Comparison of ENCODE assay signal across 4 fruit fly cellular contexts in the genomic region with DNA sequence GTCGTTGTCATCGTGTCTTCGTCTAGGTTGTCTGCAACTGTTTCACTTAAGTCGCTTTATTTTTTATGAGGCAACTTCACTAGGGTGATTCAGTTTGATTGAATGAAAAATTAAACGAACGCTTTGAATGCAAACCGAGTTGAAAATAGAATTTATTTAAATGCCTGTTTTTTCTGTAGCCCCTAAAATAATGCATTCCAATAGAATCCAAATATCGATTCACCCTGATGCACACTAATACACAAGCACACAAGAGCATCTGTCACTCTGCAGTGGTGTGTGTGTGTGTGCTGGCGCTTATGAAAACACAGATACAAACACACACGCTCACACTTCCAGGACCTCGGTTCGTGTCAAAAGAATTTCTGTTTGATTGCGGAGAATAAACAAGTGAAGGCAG.
TF ChIP-seq lines count a peak whose summit lies in the region.

No protein-coding gene starts in this region.

- TF ChIP-seq CTCF in whole organism, embryonic (GFP tag; optimal IDR thresholded peaks at IDR 0.05; lab: Kevin White, UChicago) = no peak

TF ChIP-seq in whole organism, embryonic, 481 proteins besides CTCF, POLR2A, EP300 and RAD21 (continues in another document):
- peak; percentile 46 for TF ChIP-seq CG13424 (tag; optimal IDR thresholded peaks at IDR 0.05; lab: Kevin White, UChicago)
- TF ChIP-seq gem (tag; optimal IDR thresholded peaks at IDR 0.05; lab: Kevin White, UChicago) = peak; percentile 40
- TF ChIP-seq Hr51 (GFP tag; optimal IDR thresholded peaks at IDR 0.05; lab: Kevin White, UChicago) = peak in 1 of 2 experiments; percentile 52
- no peak for TF ChIP-seq NC2α (GFP tag; optimal IDR thresholded peaks at IDR 0.05; lab: Kevin White, UChicago)
- no peak for TF ChIP-seq TFAM (GFP tag; optimal IDR thresholded peaks at IDR 0.05; lab: Kevin White, UChicago)
- TF ChIP-seq tna (GFP tag; IDR thresholded peaks at IDR 0.05; lab: Robert Waterston, UW; ENCODE audit: partially characterized antibody) = no peak
- no peak for TF ChIP-seq zfh1 (GFP tag; IDR thresholded peaks at IDR 0.05; lab: Robert Waterston, UW)
- no peak for TF ChIP-seq bab2 (GFP tag; optimal IDR thresholded peaks at IDR 0.05; lab: Kevin White, UChicago)
- TF ChIP-seq CG12219 (GFP tag; optimal IDR thresholded peaks at IDR 0.05; lab: Kevin White, UChicago) = peak; percentile 13
- peak; percentile 73 for TF ChIP-seq CG18599 (GFP tag; optimal IDR thresholded peaks at IDR 0.05; lab: Kevin White, UChicago)
- TF ChIP-seq lilli (GFP tag; optimal IDR thresholded peaks at IDR 0.05; lab: Kevin White, UChicago) = peak; percentile 2
- TF ChIP-seq zen (tag; optimal IDR thresholded peaks at IDR 0.05; lab: Kevin White, UChicago) = no peak
- peak; percentile 18 for TF ChIP-seq CG12659 (GFP tag; optimal IDR thresholded peaks at IDR 0.05; lab: Kevin White, UChicago)
- TF ChIP-seq kni (GFP tag; optimal IDR thresholded peaks at IDR 0.05; lab: Kevin White, UChicago) = no peak
- no peak for TF ChIP-seq Elba2 (GFP tag; optimal IDR thresholded peaks at IDR 0.05; lab: Kevin White, UChicago)
- TF ChIP-seq CG12299 (tag; optimal IDR thresholded peaks at IDR 0.05; lab: Kevin White, UChicago) = peak; percentile 8
- no peak for TF ChIP-seq Stat92E (GFP tag; optimal IDR thresholded peaks at IDR 0.05; lab: Kevin White, UChicago)
- TF ChIP-seq dysf (GFP tag; IDR thresholded peaks at IDR 0.05; lab: Robert Waterston, UW) = no peak
- peak; percentile 49 for TF ChIP-seq Fer1 (GFP tag; optimal IDR thresholded peaks at IDR 0.05; lab: Kevin White, UChicago)
- TF ChIP-seq schlank (tag; optimal IDR thresholded peaks at IDR 0.05; lab: Kevin White, UChicago) = peak; percentile 20
- TF ChIP-seq CG17359 (tag; optimal IDR thresholded peaks at IDR 0.05; lab: Kevin White, UChicago) = peak; percentile 33
- peak; percentile 20 for TF ChIP-seq Dek (tag; optimal IDR thresholded peaks at IDR 0.05; lab: Kevin White, UChicago)

TF ChIP-seq in whole organism, prepupa, 60 proteins besides CTCF, POLR2A, EP300 and RAD21 (continues in another document):
- TF ChIP-seq Sox102F (GFP tag; optimal IDR thresholded peaks at IDR 0.05; lab: Kevin White, UChicago) = peak; percentile 7
- TF ChIP-seq Met (GFP tag; optimal IDR thresholded peaks at IDR 0.05; lab: Kevin White, UChicago) = peak; percentile 23
- peak; percentile 44; the same call in 2 of the 3 replicates for TF ChIP-seq CG8119 (GFP tag; IDR thresholded peaks at IDR 0.05; lab: Robert Waterston, UW)
- peak; percentile 44 for TF ChIP-seq fd59A (GFP tag; optimal IDR thresholded peaks at IDR 0.05; lab: Kevin White, UChicago)
- no peak for TF ChIP-seq CG11294 (GFP tag; IDR thresholded peaks at IDR 0.05; lab: Robert Waterston, UW)
- TF ChIP-seq CG10631 (GFP tag; optimal IDR thresholded peaks at IDR 0.05; lab: Kevin White, UChicago) = peak; percentile 36
- no peak for TF ChIP-seq CG10669 (GFP tag; optimal IDR thresholded peaks at IDR 0.05; lab: Kevin White, UChicago)
- TF ChIP-seq Eip78C (GFP tag; lab: Kevin White, UChicago) = peak; percentile 75
- TF ChIP-seq spab (GFP tag; optimal IDR thresholded peaks at IDR 0.05; lab: Kevin White, UChicago) = peak; percentile 40
- peak; percentile 25 for TF ChIP-seq CG32006 (GFP tag; optimal IDR thresholded peaks at IDR 0.05; lab: Kevin White, UChicago)
- TF ChIP-seq CG16779 (tag; optimal IDR thresholded peaks at IDR 0.05; lab: Kevin White, UChicago) = peak; percentile 8
- TF ChIP-seq lz (GFP tag; optimal IDR thresholded peaks at IDR 0.05; lab: Kevin White, UChicago) = peak; percentile 15
- TF ChIP-seq Lpt (GFP tag; optimal IDR thresholded peaks at IDR 0.05; lab: Kevin White, UChicago) = no peak
- TF ChIP-seq Hr38 (GFP tag; optimal IDR thresholded peaks at IDR 0.05; lab: Kevin White, UChicago) = no peak
- peak; percentile 51 for TF ChIP-seq Ets96B (tag; optimal IDR thresholded peaks at IDR 0.05; lab: Kevin White, UChicago)
- TF ChIP-seq topi (GFP tag; optimal IDR thresholded peaks at IDR 0.05; lab: Kevin White, UChicago) = no peak
- TF ChIP-seq CG3919 (GFP tag; optimal IDR thresholded peaks at IDR 0.05; lab: Kevin White, UChicago) = no peak
- no peak for TF ChIP-seq salr (GFP tag; optimal IDR thresholded peaks at IDR 0.05; lab: Kevin White, UChicago)
- peak; percentile 5 for TF ChIP-seq Sox14 (GFP tag; optimal IDR thresholded peaks at IDR 0.05; lab: Kevin White, UChicago)
- no peak for TF ChIP-seq esn (GFP tag; optimal IDR thresholded peaks at IDR 0.05; lab: Kevin White, UChicago)
- TF ChIP-seq CG3032 (tag; optimal IDR thresholded peaks at IDR 0.05; lab: Kevin White, UChicago) = no peak
- no peak for TF ChIP-seq vri (GFP tag; optimal IDR thresholded peaks at IDR 0.05; lab: Kevin White, UChicago)
- peak; percentile 17 for TF ChIP-seq CG6792 (GFP tag; optimal IDR thresholded peaks at IDR 0.05; lab: Kevin White, UChicago)

TF ChIP-seq in whole organism, pupa, 21 proteins besides CTCF, POLR2A, EP300 and RAD21:
- TF ChIP-seq rn (GFP tag; IDR thresholded peaks at IDR 0.05; lab: Robert Waterston, UW) (no peak), CG8159 (tag; optimal IDR thresholded peaks at IDR 0.05; lab: Kevin White, UChicago) (peak; percentile 51), CG17806 (tag; optimal IDR thresholded peaks at IDR 0.05; lab: Kevin White, UChicago) (no peak), D1 (tag; optimal IDR thresholded peaks at IDR 0.05; lab: Kevin White, UChicago) (no peak), gl (tag; optimal IDR thresholded peaks at IDR 0.05; lab: Kevin White, UChicago) (no peak), CG8301 (tag; optimal IDR thresholded peaks at IDR 0.05; lab: Kevin White, UChicago) (peak; percentile 39), CG34367 (tag; optimal IDR thresholded peaks at IDR 0.05; lab: Kevin White, UChicago) (peak; percentile 41), CG9948 (tag; optimal IDR thresholded peaks at IDR 0.05; lab: Kevin White, UChicago) (no peak), EcR (GFP tag; optimal IDR thresholded peaks at IDR 0.05; lab: Kevin White, UChicago) (no peak), Ets98B (GFP tag; IDR thresholded peaks at IDR 0.05; lab: Robert Waterston, UW) (no peak), CG13204 (GFP tag; optimal IDR thresholded peaks at IDR 0.05; lab: Kevin White, UChicago) (no peak), CG12605 (GFP tag; IDR thresholded peaks at IDR 0.05; lab: Robert Waterston, UW) (peak; percentile 38; the same call in 1 of the 2 replicates), Pif1B (GFP tag; optimal IDR thresholded peaks at IDR 0.05; lab: Kevin White, UChicago) (peak; percentile 26), CG32121 (GFP tag; IDR thresholded peaks at IDR 0.05; lab: Robert Waterston, UW) (no peak), CG14655 (GFP tag; optimal IDR thresholded peaks at IDR 0.05; lab: Kevin White, UChicago) (peak; percentile 40), Snoo (tag; optimal IDR thresholded peaks at IDR 0.05; lab: Kevin White, UChicago) (no peak), Pif1A (GFP tag; optimal IDR thresholded peaks at IDR 0.05; lab: Kevin White, UChicago) (no peak), CG4496 (GFP tag; IDR thresholded peaks at IDR 0.05; lab: Robert Waterston, UW) (0 out of 3 replicates have a peak, but pooled peaks have one; percentile 20), fd96Ca (GFP tag; IDR thresholded peaks at IDR 0.05; lab: Robert Waterston, UW) (no peak), CG15710 (tag; optimal IDR thresholded peaks at IDR 0.05; lab: Kevin White, UChicago) (peak; percentile 56), CG10348 (GFP tag; IDR thresholded peaks at IDR 0.05; lab: Robert Waterston, UW) (no peak)

TF ChIP-seq in whole organism, wandering third instar larva, 38 proteins besides CTCF, POLR2A, EP300 and RAD21:
- TF ChIP-seq Hr83 (GFP tag; optimal IDR thresholded peaks at IDR 0.05; lab: Kevin White, UChicago; ENCODE audit: poor library complexity, severe bottlenecking) (no peak), rgr (GFP tag; optimal IDR thresholded peaks at IDR 0.05; lab: Kevin White, UChicago) (peak; percentile 7)
TF ChIP-seq in whole organism, wandering third instar larva: peak in this region for 1.
